Worm (Caenorhabditis elegans) whole organism, L2 larva: Measurements from ENCODE around the gene inx-8.
A peak's percentile ranks its signal among the peaks of the same experiment; 100 is the strongest.

Experiments used
- C34F6.9 ChIP-seq: fragments of 150-350 bp; optimal IDR thresholded peaks from 2 replicates; lab custom pipeline; 2014; ENCODE audit warnings: missing biosample characterization, missing genetic modification characterization
- F13H6.1 ChIP-seq: sonication (generic microtip); optimal IDR thresholded peaks from 2 replicates; lab custom pipeline; 2016; ENCODE audit warnings: missing genetic modification characterization, missing compliant biosample characterization
- R02D3.7 ChIP-seq: fragments of 150-350 bp; optimal IDR thresholded peaks from 2 replicates; lab custom pipeline; 2014; ENCODE audit warnings: missing biosample characterization, missing genetic modification characterization
- Y55F3AM.14 ChIP-seq: fragments of 200-800 bp; sonication (Bioruptor generic); optimal IDR thresholded peaks from 2 replicates; lab custom pipeline; 2018; ENCODE audit warnings: mild to moderate bottlenecking, missing genetic modification characterization, missing compliant biosample characterization
- alr-1 ChIP-seq: fragments of 150-350 bp; optimal IDR thresholded peaks from 2 replicates; lab custom pipeline; 2014; ENCODE audit warnings: missing biosample characterization, missing genetic modification characterization
- aly-2 ChIP-seq: fragments of 150-350 bp; optimal IDR thresholded peaks from 2 replicates; lab custom pipeline; 2014; ENCODE audit warnings: missing biosample characterization, missing genetic modification characterization
- ama-1 ChIP-seq: fragments of 150-350 bp; optimal IDR thresholded peaks from 2 replicates; lab custom pipeline; 2018; ENCODE audit warnings: inconsistent platforms
- blmp-1 ChIP-seq: sonication (generic microtip); optimal IDR thresholded peaks from 2 replicates; lab custom pipeline; 2017; ENCODE audit warnings: missing genetic modification characterization, mild to moderate bottlenecking, missing compliant biosample characterization, antibody characterized with exemption, moderate library complexity; ENCODE audit not compliant: insufficient read depth
- ceh-16 ChIP-seq: fragments of 150-350 bp; optimal IDR thresholded peaks from 2 replicates; lab custom pipeline; 2014; ENCODE audit warnings: missing biosample characterization, missing genetic modification characterization
- ceh-82 ChIP-seq: fragments of 150-350 bp; optimal IDR thresholded peaks from 2 replicates; lab custom pipeline; 2014; ENCODE audit warnings: missing biosample characterization, missing genetic modification characterization
- crh-2 ChIP-seq: sonication (generic microtip); optimal IDR thresholded peaks from 2 replicates; lab custom pipeline; 2017; ENCODE audit warnings: missing biosample characterization, missing genetic modification characterization
- dmd-4 ChIP-seq: sonication (generic microtip); optimal IDR thresholded peaks from 2 replicates; lab custom pipeline; 2017; ENCODE audit warnings: missing biosample characterization, missing genetic modification characterization
- egl-27 ChIP-seq: sonication (generic microtip); optimal IDR thresholded peaks from 3 replicates; lab custom pipeline; 2017; ENCODE audit warnings: missing biosample characterization, missing genetic modification reagents, missing genetic modification characterization
- elt-1 ChIP-seq: fragments of 150-350 bp; optimal IDR thresholded peaks from 2 replicates; lab custom pipeline; 2014; ENCODE audit warnings: missing biosample characterization, missing genetic modification characterization
- elt-3 ChIP-seq: sonication (generic microtip); optimal IDR thresholded peaks from 2 replicates; lab custom pipeline; 2017; ENCODE audit warnings: missing biosample characterization, missing genetic modification characterization
- fos-1 ChIP-seq: fragments of 150-350 bp; optimal IDR thresholded peaks from 2 replicates; lab custom pipeline; 2014; ENCODE audit warnings: missing biosample characterization, missing genetic modification characterization
- gmeb-1 ChIP-seq: fragments of 150-350 bp; optimal IDR thresholded peaks from 2 replicates; lab custom pipeline; 2014; ENCODE audit warnings: missing biosample characterization, missing genetic modification characterization
- lin-11 ChIP-seq: fragments of 150-350 bp; sonication (generic microtip); optimal IDR thresholded peaks from 2 replicates; lab custom pipeline; 2014; ENCODE audit warnings: missing biosample characterization, missing genetic modification characterization, inconsistent platforms, mixed read lengths
- lin-13 ChIP-seq: fragments of 150-350 bp; optimal IDR thresholded peaks from 2 replicates; lab custom pipeline; 2014; ENCODE audit warnings: missing biosample characterization, missing genetic modification reagents, missing genetic modification characterization
- lin-39 ChIP-seq: fragments of 150-350 bp; optimal IDR thresholded peaks from 2 replicates; lab custom pipeline; 2014; ENCODE audit warnings: missing biosample characterization, missing genetic modification reagents, missing genetic modification characterization
- lsy-2 ChIP-seq, 2 experiments: fragments of 150-350 bp in 1 of 2; sonication (generic microtip) in 1 of 2; optimal IDR thresholded peaks; 2 replicates each; lab custom pipeline; 2014 to 2017; ENCODE audit warnings: missing biosample characterization in 2 of 2, missing genetic modification characterization in 2 of 2
- mab-5 ChIP-seq: fragments of 150-350 bp; optimal IDR thresholded peaks from 2 replicates; lab custom pipeline; 2014; ENCODE audit warnings: missing biosample characterization, missing genetic modification characterization
- mdl-1 ChIP-seq, 2 experiments: fragments of 150-350 bp in 1 of 2; sonication (generic microtip) in 1 of 2; optimal IDR thresholded peaks; 2 replicates each; lab custom pipeline; 2017; ENCODE audit warnings: missing biosample characterization in 2 of 2, missing genetic modification characterization in 2 of 2
- nhr-10 ChIP-seq: sonication (generic microtip); optimal IDR thresholded peaks from 2 replicates; lab custom pipeline; 2017; ENCODE audit warnings: missing biosample characterization, missing genetic modification characterization
- nhr-21 ChIP-seq: fragments of 150-350 bp; optimal IDR thresholded peaks from 2 replicates; lab custom pipeline; 2014; ENCODE audit warnings: missing biosample characterization, missing genetic modification characterization
- nhr-23 ChIP-seq: fragments of 150-350 bp; optimal IDR thresholded peaks from 2 replicates; lab custom pipeline; 2014; ENCODE audit warnings: missing biosample characterization, missing genetic modification reagents, missing genetic modification characterization
- nhr-25 ChIP-seq: fragments of 150-350 bp; sonication (generic microtip); optimal IDR thresholded peaks from 3 replicates; lab custom pipeline; 2014; ENCODE audit warnings: missing biosample characterization, missing genetic modification characterization
- nhr-6 ChIP-seq: fragments of 150-350 bp; optimal IDR thresholded peaks from 2 replicates; lab custom pipeline; 2014; ENCODE audit warnings: missing biosample characterization, missing genetic modification characterization
- nhr-77 ChIP-seq: fragments of 150-350 bp; optimal IDR thresholded peaks from 2 replicates; lab custom pipeline; 2014; ENCODE audit warnings: missing biosample characterization, missing genetic modification characterization
- peb-1 ChIP-seq: fragments of 150-350 bp; optimal IDR thresholded peaks from 2 replicates; lab custom pipeline; 2014; ENCODE audit warnings: missing biosample characterization, missing genetic modification characterization
- sem-4 ChIP-seq: fragments of 150-350 bp; optimal IDR thresholded peaks from 2 replicates; lab custom pipeline; 2014; ENCODE audit warnings: missing biosample characterization, missing genetic modification reagents, missing genetic modification characterization
- skn-1 ChIP-seq: sonication (generic microtip); optimal IDR thresholded peaks from 2 replicates; lab custom pipeline; 2017; ENCODE audit warnings: missing biosample characterization, missing genetic modification characterization
- sma-3 ChIP-seq: sonication (generic microtip); optimal IDR thresholded peaks from 2 replicates; lab custom pipeline; 2016; ENCODE audit warnings: missing genetic modification reagents, missing genetic modification characterization, missing compliant biosample characterization
- unc-39 ChIP-seq: fragments of 150-350 bp; optimal IDR thresholded peaks from 2 replicates; lab custom pipeline; 2014; ENCODE audit warnings: missing biosample characterization, missing genetic modification characterization
- unc-55 ChIP-seq: fragments of 150-350 bp; sonication (generic microtip); optimal IDR thresholded peaks from 3 replicates; lab custom pipeline; 2014; ENCODE audit warnings: missing biosample characterization, missing genetic modification reagents, missing genetic modification characterization
- unc-62 ChIP-seq: fragments of 150-350 bp; optimal IDR thresholded peaks from 2 replicates; lab custom pipeline; 2014; ENCODE audit warnings: missing biosample characterization, missing genetic modification reagents, missing genetic modification characterization
- zag-1 ChIP-seq: fragments of 150-350 bp; optimal IDR thresholded peaks from 2 replicates; lab custom pipeline; 2014; ENCODE audit warnings: missing biosample characterization, missing genetic modification characterization
- ztf-11 ChIP-seq: sonication (generic microtip); optimal IDR thresholded peaks from 2 replicates; lab custom pipeline; 2017; ENCODE audit warnings: missing biosample characterization, missing genetic modification characterization
- ztf-4 ChIP-seq: fragments of 150-350 bp; optimal IDR thresholded peaks from 2 replicates; lab custom pipeline; 2014; ENCODE audit warnings: missing biosample characterization, missing genetic modification characterization

inx-8 gene

DNA sequence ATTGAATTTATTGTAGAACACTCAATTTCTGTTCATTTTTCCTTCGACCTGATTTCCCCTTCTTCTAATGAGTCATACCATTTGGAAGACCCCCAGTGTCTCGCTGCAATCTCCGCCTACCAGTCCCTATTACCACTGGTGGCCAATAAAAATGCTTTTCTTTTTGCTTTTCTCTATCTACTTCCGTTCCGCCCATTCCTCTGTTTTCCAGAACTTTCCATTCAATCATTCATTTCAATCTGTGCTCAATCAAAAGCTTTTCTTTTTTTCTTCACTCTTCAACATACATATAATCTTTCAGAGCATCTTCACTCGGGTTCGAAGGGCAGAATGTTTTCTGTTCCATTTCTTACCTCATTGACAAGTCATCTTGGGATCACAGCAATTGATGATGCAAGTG lies at the start of gene inx-8:
TSS of gene inx-8 (plus strand) at position 301 of the 400 bp plus-strand sequence.
- TF ChIP-seq unc-39 (no peak), ztf-4 (tag; lab: Kevin White, UChicago) (no peak), blmp-1 (no peak), mab-5 (tag; lab: Kevin White, UChicago) (no peak), crh-2 (tag; lab: Kevin White, UChicago) (no peak), aly-2 (tag; lab: Kevin White, UChicago) (no peak), ama-1 (lab: Kevin White, UChicago) (no peak), Y55F3AM.14 (GFP tag; lab: Kevin White, UChicago) (no peak), egl-27 (tag; lab: Kevin White, UChicago) (no peak), F13H6.1 (tag; lab: Kevin White, UChicago) (no peak), nhr-6 (tag; lab: Kevin White, UChicago) (no peak), ztf-11 (no peak), lin-11 (tag; lab: Kevin White, UChicago) (no peak), R02D3.7 (tag; lab: Kevin White, UChicago) (no peak), sma-3 (no peak), mdl-1 (tag; optimal IDR thresholded peaks at IDR 0.05; lab: Kevin White, UChicago) (no peak), zag-1 (tag; lab: Kevin White, UChicago) (no peak), gmeb-1 (tag; lab: Kevin White, UChicago) (no peak), dmd-4 (tag; lab: Kevin White, UChicago) (no peak), nhr-21 (no peak)

DNA sequence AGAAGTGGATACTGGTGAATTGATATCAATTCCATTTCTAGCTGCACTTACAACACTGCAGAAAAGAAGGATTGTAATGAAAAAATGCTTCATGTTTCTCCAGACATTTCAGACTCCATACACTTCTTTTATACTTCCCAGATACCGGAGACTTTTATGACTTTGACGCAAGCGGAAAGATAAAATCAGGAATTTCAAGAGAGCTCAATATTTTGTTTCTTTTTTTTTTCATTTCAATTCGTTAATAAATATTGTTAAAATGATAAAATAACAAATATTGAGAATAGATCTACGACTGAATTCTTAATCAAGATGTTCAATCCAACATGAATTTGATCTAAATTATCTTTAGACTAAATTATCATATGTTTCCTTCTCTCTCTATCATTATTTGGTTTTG lies 48.2 kb upstream of the inx-8 start, which contains the start of gene lys-5:
TSS of gene lys-5 (minus strand) at position 101 of the 400 bp plus-strand sequence.
- TF ChIP-seq lsy-2 (tag; optimal IDR thresholded peaks at IDR 0.05; lab: Kevin White, UChicago), result no peak
- no peak for TF ChIP-seq nhr-23
- no peak for TF ChIP-seq R02D3.7 (tag; lab: Kevin White, UChicago)
- TF ChIP-seq mdl-1 (tag; optimal IDR thresholded peaks at IDR 0.05; lab: Kevin White, UChicago), result no peak
- TF ChIP-seq ama-1 (lab: Kevin White, UChicago), result no peak
- TF ChIP-seq nhr-77 (tag; lab: Kevin White, UChicago), result no peak
- TF ChIP-seq lin-13 (GFP tag; lab: Kevin White, UChicago), result no peak
- no peak for TF ChIP-seq egl-27 (tag; lab: Kevin White, UChicago)
- no peak for TF ChIP-seq ceh-82 (tag; lab: Kevin White, UChicago)
- TF ChIP-seq dmd-4 (tag; lab: Kevin White, UChicago), result no peak
- no peak for TF ChIP-seq skn-1

- TF ChIP-seq C34F6.9 (tag; lab: Kevin White, UChicago) (no peak), lin-11 (tag; lab: Kevin White, UChicago) (no peak)
These were observed 45.8 kb upstream of the inx-8 start, which contains the start of gene lys-6 for ce11 chrIV:11627847-11628246. TSS of gene lys-6 (minus strand) at chrIV:11627947.

- TF ChIP-seq sem-4 (tag; lab: Kevin White, UChicago) (no peak), nhr-77 (tag; lab: Kevin White, UChicago) (no peak), ceh-82 (tag; lab: Kevin White, UChicago) (no peak), R02D3.7 (tag; lab: Kevin White, UChicago) (no peak), elt-1 (tag; lab: Kevin White, UChicago) (no peak), skn-1 (no peak), lin-39 (tag; lab: Kevin White, UChicago) (no peak), nhr-23 (no peak), fos-1 (tag; lab: Kevin White, UChicago) (no peak), ztf-11 (no peak), nhr-25 (no peak)
These were observed 41.9 kb upstream of the inx-8 start, which contains the start of gene F58B3.4 for ce11 chrIV:11631750-11632149. TSS of gene F58B3.4 (minus strand) at chrIV:11631850.

DNA sequence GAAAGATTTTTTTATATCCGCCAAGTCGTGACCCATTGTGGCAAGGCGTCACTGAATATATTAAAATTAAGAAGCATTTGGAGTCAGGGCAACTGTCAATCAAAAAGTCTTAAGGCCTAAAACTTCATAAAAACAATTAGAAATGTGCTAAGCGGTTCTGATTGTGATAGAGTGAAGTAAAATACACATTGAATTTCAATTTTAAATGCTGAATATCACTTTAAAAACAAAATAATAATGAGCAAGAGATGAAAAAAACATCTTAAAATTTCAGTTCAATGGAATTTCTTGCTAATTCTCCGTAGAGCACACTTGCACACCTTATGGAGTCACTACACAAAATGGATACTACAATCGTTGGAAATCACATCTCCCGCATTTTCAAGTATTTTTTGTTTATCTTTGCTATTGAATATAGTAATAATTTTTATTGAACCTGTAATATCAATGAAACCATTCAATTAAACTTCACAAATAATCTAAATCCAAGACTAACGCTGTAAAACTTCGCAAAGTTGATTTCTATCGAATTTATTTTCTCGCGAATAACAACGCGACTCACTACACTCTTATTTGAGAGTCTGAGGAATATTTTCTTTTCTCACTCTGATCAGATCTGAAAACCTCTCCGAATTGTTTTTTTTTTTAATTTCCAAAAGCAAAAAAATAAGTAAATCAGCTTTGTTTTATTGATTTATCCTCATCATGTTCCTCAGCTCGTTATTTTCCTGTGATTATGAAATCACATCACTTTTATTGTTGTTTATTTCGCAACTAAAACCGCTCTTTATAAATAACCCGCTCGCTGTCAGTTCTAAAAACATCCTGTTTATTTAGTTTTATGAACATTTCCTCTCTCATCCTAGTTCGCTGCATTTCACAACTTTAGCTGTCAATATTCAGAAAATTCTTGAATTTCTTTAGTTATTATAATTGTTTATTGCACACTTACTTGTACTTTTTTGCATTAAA lies 37.9 kb upstream of the inx-8 start, which contains the start of gene mars-1:
TSS of gene mars-1 (minus strand) at position 51 of the 972 bp plus-strand sequence.
- TF ChIP-seq mab-5 (tag; lab: Kevin White, UChicago), result no peak
- peak; percentile 10 for TF ChIP-seq zag-1 (tag; lab: Kevin White, UChicago)
- peak; percentile 84 for TF ChIP-seq sma-3
- TF ChIP-seq R02D3.7 (tag; lab: Kevin White, UChicago), result no peak
- no peak for TF ChIP-seq dmd-4 (tag; lab: Kevin White, UChicago)
- no peak for TF ChIP-seq unc-62 (GFP tag; lab: Kevin White, UChicago)
- TF ChIP-seq elt-3 (tag; lab: Kevin White, UChicago), result no peak
- no peak for TF ChIP-seq nhr-21
- TF ChIP-seq alr-1 (tag; lab: Kevin White, UChicago), result no peak
- peak; percentile 48 for TF ChIP-seq gmeb-1 (tag; lab: Kevin White, UChicago)
- TF ChIP-seq aly-2 (tag; lab: Kevin White, UChicago), result no peak
- no peak for TF ChIP-seq elt-1 (tag; lab: Kevin White, UChicago)
- peak; percentile 50 for TF ChIP-seq skn-1
- TF ChIP-seq nhr-23, result no peak
- peak; percentile 49 for TF ChIP-seq nhr-25
- no peak for TF ChIP-seq peb-1 (tag; lab: Kevin White, UChicago)
- no peak for TF ChIP-seq nhr-10 (tag; lab: Kevin White, UChicago)
- no peak for TF ChIP-seq sem-4 (tag; lab: Kevin White, UChicago)
- TF ChIP-seq unc-55, result peak; percentile 80
- no peak for TF ChIP-seq ceh-16 (tag; lab: Kevin White, UChicago)
- peak; percentile 17 for TF ChIP-seq fos-1 (tag; lab: Kevin White, UChicago)
- TF ChIP-seq ztf-11, result no peak
- peak; percentile 93 for TF ChIP-seq C34F6.9 (tag; lab: Kevin White, UChicago)
- peak; percentile 71 for TF ChIP-seq crh-2 (tag; lab: Kevin White, UChicago)
- TF ChIP-seq egl-27 (tag; lab: Kevin White, UChicago), result no peak
- no peak for TF ChIP-seq mdl-1 (tag; optimal IDR thresholded peaks at IDR 0.05; lab: Kevin White, UChicago)
- TF ChIP-seq F13H6.1 (tag; lab: Kevin White, UChicago), result peak; percentile 56
